Fruit fly (Drosophila melanogaster) whole organism, prepupa: ENCODE measurements around the gene CG7029.

Experiments
- CG10631 ChIP-seq: fragments of 200-800 bp; sonication (Bioruptor generic); optimal IDR thresholded peaks from 2 replicates; lab custom pipeline; 2016; ENCODE audit warnings: missing biosample characterization, missing genetic modification characterization
- CG3919 ChIP-seq: fragments of 200-800 bp; sonication (Bioruptor generic); optimal IDR thresholded peaks from 3 replicates; lab custom pipeline; 2016; ENCODE audit warnings: missing biosample characterization, missing genetic modification characterization
- acj6 ChIP-seq: fragments of 200-800 bp; sonication (Bioruptor generic); optimal IDR thresholded peaks from 3 replicates; lab custom pipeline; 2016; ENCODE audit warnings: missing biosample characterization, missing genetic modification characterization
- eg ChIP-seq: fragments of 200-800 bp; sonication (Bioruptor generic); IDR thresholded peaks from 3 replicates; pipeline ENCODE4 v1.3.6; 2022; ENCODE audit warnings: missing biosample characterization, missing genetic modification characterization

DNA sequence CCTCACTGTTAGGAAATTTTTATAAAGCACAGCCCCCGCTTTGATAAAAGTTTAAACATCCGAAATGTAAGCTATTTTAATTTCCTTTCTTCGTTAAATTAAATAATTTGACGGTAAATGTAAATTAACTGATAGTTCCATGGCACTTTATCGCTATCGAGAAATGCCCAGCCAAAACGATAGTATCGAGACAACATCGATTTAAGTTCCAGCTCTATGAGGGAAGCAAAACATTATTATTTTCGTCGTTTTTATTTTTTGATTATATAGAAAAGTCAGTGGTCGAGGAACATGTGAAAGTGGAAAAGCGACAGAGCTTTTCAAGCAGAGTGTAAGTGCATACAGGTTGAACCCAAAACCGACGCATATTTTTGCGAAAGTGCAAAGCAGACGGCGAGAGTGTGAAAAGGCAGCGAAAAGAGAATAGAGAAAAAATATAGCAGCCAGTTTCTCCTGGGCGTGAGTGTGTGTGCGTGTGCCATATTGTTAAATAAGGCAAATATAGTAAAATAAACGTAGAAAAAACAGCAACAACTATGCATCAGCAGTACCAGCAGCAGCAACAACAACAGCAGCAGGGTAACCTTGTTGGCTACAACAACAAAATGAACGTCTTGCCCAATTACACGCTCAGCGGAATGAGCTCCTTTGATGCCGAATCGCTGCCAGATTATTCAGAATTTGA is 23.8 kb upstream of the CG7029 start, which contains the start of gene CG45049:
- TF ChIP-seq CG3919, result peak; percentile 13
- TF ChIP-seq acj6 (GFP tag; lab: Kevin White, UChicago), result no peak
- no peak for TF ChIP-seq eg (GFP tag; lab: Robert Waterston, UW)
- peak; percentile 34 for TF ChIP-seq CG10631 (GFP tag; lab: Kevin White, UChicago)
